Worm (Caenorhabditis elegans) whole organism, L1 larva: ENCODE results near the gene qns-1.

ENCODE experiments used
- C04F5.9 ChIP-seq: sonication (generic microtip); optimal IDR thresholded peaks from 2 replicates; lab custom pipeline; 2016; ENCODE audit warnings: missing genetic modification characterization, missing compliant biosample characterization
- C16A3.4 ChIP-seq: fragments of 150-350 bp; optimal IDR thresholded peaks from 2 replicates; lab custom pipeline; 2014; ENCODE audit warnings: missing biosample characterization, missing genetic modification characterization
- F16B12.6 ChIP-seq: fragments of 150-350 bp; optimal IDR thresholded peaks from 2 replicates; lab custom pipeline; 2014; ENCODE audit warnings: missing biosample characterization, missing genetic modification characterization
- aha-1 ChIP-seq: fragments of 150-350 bp; optimal IDR thresholded peaks from 2 replicates; lab custom pipeline; 2014; ENCODE audit warnings: missing biosample characterization, missing genetic modification characterization
- aly-2 ChIP-seq: fragments of 150-350 bp; optimal IDR thresholded peaks from 2 replicates; lab custom pipeline; 2014; ENCODE audit warnings: missing biosample characterization, missing genetic modification characterization
- efl-1 ChIP-seq, 4 experiments: fragments of 150-350 bp; optimal IDR thresholded peaks in 3 of 4; peaks in 1 of 4; 1 replicate in 1 of 4; 2 replicates in 3 of 4; lab custom pipeline; 2014; ENCODE audit warnings: missing biosample characterization in 2 of 4, missing genetic modification characterization in 2 of 4, missing genetic modification reagents in 2 of 4
- egl-27 ChIP-seq, 2 experiments: fragments of 150-350 bp in 1 of 2; sonication (generic microtip); optimal IDR thresholded peaks; 3 replicates each; lab custom pipeline; 2017 to 2018; ENCODE audit warnings: missing biosample characterization in 2 of 2, missing genetic modification characterization in 2 of 2, missing genetic modification reagents in 2 of 2
- elt-2 ChIP-seq: sonication (generic microtip); optimal IDR thresholded peaks from 2 replicates; lab custom pipeline; 2016; ENCODE audit warnings: missing genetic modification characterization, mild to moderate bottlenecking, inconsistent platforms, missing compliant biosample characterization, missing genetic modification reagents
- elt-3 ChIP-seq, 6 experiments: fragments of 150-350 bp in 1 of 6; sonication (generic microtip); optimal IDR thresholded peaks; 2 replicates each; lab custom pipeline; 2017 to 2018; ENCODE audit warnings: missing biosample characterization in 6 of 6, missing genetic modification characterization in 6 of 6, inconsistent platforms in 1 of 6
- fkh-4 ChIP-seq: sonication (generic microtip); optimal IDR thresholded peaks from 2 replicates; lab custom pipeline; 2016; ENCODE audit warnings: missing compliant biosample characterization, missing genetic modification characterization, borderline replicate concordance
- hpl-2 ChIP-seq: fragments of 150-350 bp; optimal IDR thresholded peaks from 2 replicates; lab custom pipeline; 2014; ENCODE audit warnings: missing biosample characterization, missing genetic modification reagents, missing genetic modification characterization
- jun-1 ChIP-seq: fragments of 150-350 bp; optimal IDR thresholded peaks from 2 replicates; lab custom pipeline; 2014; ENCODE audit warnings: missing biosample characterization, missing genetic modification reagents, missing genetic modification characterization
- lin-13 ChIP-seq: fragments of 150-350 bp; optimal IDR thresholded peaks from 2 replicates; lab custom pipeline; 2014; ENCODE audit warnings: missing biosample characterization, missing genetic modification reagents, missing genetic modification characterization
- lin-35 ChIP-seq, 2 experiments: fragments of 150-350 bp; optimal IDR thresholded peaks; 2 replicates each; lab custom pipeline; 2014; ENCODE audit warnings: missing biosample characterization in 2 of 2, missing genetic modification characterization in 2 of 2, missing genetic modification reagents in 2 of 2
- lir-3 ChIP-seq: sonication (generic microtip); optimal IDR thresholded peaks from 2 replicates; lab custom pipeline; 2016; ENCODE audit warnings: mild to moderate bottlenecking, missing genetic modification characterization, moderate library complexity, missing compliant biosample characterization; ENCODE audit not compliant: poor library complexity
- mef-2 ChIP-seq: fragments of 150-350 bp; optimal IDR thresholded peaks from 2 replicates; lab custom pipeline; 2014; ENCODE audit warnings: missing biosample characterization, missing genetic modification characterization
- mep-1 ChIP-seq: fragments of 150-350 bp; optimal IDR thresholded peaks from 2 replicates; lab custom pipeline; 2014; ENCODE audit warnings: missing biosample characterization, missing genetic modification characterization
- nhr-12 ChIP-seq: sonication (generic microtip); optimal IDR thresholded peaks from 2 replicates; lab custom pipeline; 2017; ENCODE audit warnings: missing biosample characterization, missing genetic modification characterization
- nhr-20 ChIP-seq: sonication (generic microtip); optimal IDR thresholded peaks from 2 replicates; lab custom pipeline; 2016; ENCODE audit warnings: mild to moderate bottlenecking, missing genetic modification characterization, missing compliant biosample characterization
- nhr-71 ChIP-seq: sonication (generic microtip); optimal IDR thresholded peaks from 2 replicates; lab custom pipeline; 2016; ENCODE audit warnings: mild to moderate bottlenecking, missing genetic modification characterization, moderate library complexity, missing compliant biosample characterization
- nhr-85 ChIP-seq: sonication (generic microtip); peaks from one replicate; lab custom pipeline; 2016; ENCODE audit warnings: missing genetic modification characterization, inconsistent platforms, missing compliant biosample characterization
- nhr-90 ChIP-seq: sonication (generic microtip); optimal IDR thresholded peaks from 2 replicates; lab custom pipeline; 2016; ENCODE audit warnings: mild to moderate bottlenecking, missing genetic modification characterization, missing compliant biosample characterization; ENCODE audit not compliant: poor library complexity
- skn-1 ChIP-seq: fragments of 150-350 bp; optimal IDR thresholded peaks from 2 replicates; lab custom pipeline; 2014; ENCODE audit warnings: missing biosample characterization, missing genetic modification characterization
- sox-4 ChIP-seq: sonication (generic microtip); optimal IDR thresholded peaks from 2 replicates; lab custom pipeline; 2016; ENCODE audit warnings: missing genetic modification characterization, missing compliant biosample characterization
- sup-37 ChIP-seq: fragments of 200-800 bp; sonication (Bioruptor generic); optimal IDR thresholded peaks from 2 replicates; lab custom pipeline; 2018; ENCODE audit warnings: mild to moderate bottlenecking, missing genetic modification characterization, missing compliant biosample characterization
- swsn-7 ChIP-seq: sonication (generic microtip); optimal IDR thresholded peaks from 2 replicates; lab custom pipeline; 2016; ENCODE audit warnings: missing genetic modification characterization, missing compliant biosample characterization
- unc-130 ChIP-seq: fragments of 150-350 bp; optimal IDR thresholded peaks from 2 replicates; lab custom pipeline; 2017; ENCODE audit warnings: missing biosample characterization, missing genetic modification characterization, inconsistent platforms
- unc-62 ChIP-seq: fragments of 150-350 bp; optimal IDR thresholded peaks from 2 replicates; lab custom pipeline; 2014; ENCODE audit warnings: missing biosample characterization, missing genetic modification reagents, missing genetic modification characterization
- xbp-1 ChIP-seq: sonication (generic microtip); optimal IDR thresholded peaks from 2 replicates; lab custom pipeline; 2016; ENCODE audit warnings: missing genetic modification characterization, missing compliant biosample characterization
- ztf-11 ChIP-seq, 2 experiments: sonication (generic microtip); optimal IDR thresholded peaks; 2 replicates each; lab custom pipeline; 2016 to 2017; ENCODE audit warnings: missing genetic modification characterization in 2 of 2, missing biosample characterization in 1 of 2, missing compliant biosample characterization in 1 of 2

qns-1 gene

DNA sequence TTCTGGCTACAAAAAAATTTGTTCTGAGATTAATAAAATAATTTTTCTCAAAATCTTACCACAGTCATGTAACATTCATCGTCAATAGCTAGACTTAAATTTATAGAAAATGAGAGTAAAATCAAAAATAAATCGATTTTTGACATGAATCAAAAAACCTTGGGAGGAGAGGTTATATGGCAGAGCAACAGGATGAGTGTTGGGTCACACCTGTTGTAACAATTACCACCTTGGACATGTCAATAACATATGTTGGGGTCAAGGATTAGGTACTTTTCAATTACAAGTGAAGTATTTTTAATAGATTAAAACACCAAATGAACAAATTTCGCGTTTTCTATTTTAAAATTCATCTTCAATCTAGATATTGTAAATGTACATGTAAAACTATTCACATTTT is 22.6 kb upstream of the qns-1 start, which contains the start of gene lipl-7:
lipl-7 (minus strand) TSS at position 165 of the 400 bp plus-strand sequence.
- TF ChIP-seq nhr-85 (tag; lab: Kevin White, UChicago): peak; percentile 53
- no peak for TF ChIP-seq unc-130 (tag; lab: Kevin White, UChicago)
- peak; percentile 11 for TF ChIP-seq nhr-71 (tag; lab: Kevin White, UChicago)
- TF ChIP-seq, all 84 proteins: peak for 2

DNA sequence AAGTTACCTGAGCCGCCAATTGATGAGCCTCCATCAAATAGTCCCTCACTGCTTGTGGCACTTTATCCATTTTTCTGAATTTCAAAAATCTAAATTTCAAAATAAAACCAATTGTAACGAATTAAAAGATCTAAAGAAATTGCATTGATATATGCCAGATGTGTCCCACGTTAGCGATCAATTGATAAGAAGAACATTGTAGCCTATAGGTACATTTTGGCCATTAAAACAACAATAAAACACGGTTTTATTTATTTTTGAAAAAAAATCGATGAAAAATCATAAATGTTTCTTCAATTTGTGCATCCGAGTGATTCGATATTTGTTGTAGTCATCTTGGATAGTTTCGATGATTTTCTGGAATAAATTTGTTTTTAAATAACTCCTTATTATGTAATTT is 19.9 kb upstream of the qns-1 start, which contains the start of gene ech-8:
ech-8 (minus strand) TSS at position 132 of the 400 bp plus-strand sequence.
- TF ChIP-seq skn-1: no peak
- TF ChIP-seq xbp-1: no peak
- no peak for TF ChIP-seq aha-1 (tag; lab: Kevin White, UChicago)
- TF ChIP-seq egl-27 (tag; optimal IDR thresholded peaks at IDR 0.05; lab: Kevin White, UChicago): no peak
- TF ChIP-seq nhr-20 (tag; lab: Kevin White, UChicago): peak; percentile 13
- TF ChIP-seq elt-3 (tag; optimal IDR thresholded peaks at IDR 0.05; lab: Kevin White, UChicago): peak in 1 of 6 experiments; percentile 5

DNA sequence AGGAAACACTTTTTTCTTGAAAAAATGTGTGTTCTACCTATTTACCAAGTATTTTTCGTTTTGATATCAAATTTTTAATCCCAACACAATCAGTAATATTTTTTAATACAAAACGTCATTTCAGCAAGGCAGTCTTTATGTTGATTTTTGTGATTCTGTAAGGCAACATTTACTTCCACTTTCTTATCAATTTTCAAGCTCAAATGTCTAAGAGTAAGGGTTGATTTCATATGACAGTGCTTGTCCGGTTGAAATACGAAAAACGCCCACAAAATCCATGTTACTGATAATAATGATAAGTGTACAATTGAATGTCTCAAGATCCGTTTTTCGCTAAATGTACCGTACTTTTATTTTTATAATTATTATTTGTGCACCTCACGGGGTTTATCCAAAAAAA is 17.0 kb upstream of the qns-1 start:
- TF ChIP-seq elt-2: peak; percentile 68
- no peak for TF ChIP-seq hpl-2 (GFP tag; lab: Kevin White, UChicago)
- peak; percentile 32 for TF ChIP-seq jun-1 (tag; lab: Kevin White, UChicago)

DNA sequence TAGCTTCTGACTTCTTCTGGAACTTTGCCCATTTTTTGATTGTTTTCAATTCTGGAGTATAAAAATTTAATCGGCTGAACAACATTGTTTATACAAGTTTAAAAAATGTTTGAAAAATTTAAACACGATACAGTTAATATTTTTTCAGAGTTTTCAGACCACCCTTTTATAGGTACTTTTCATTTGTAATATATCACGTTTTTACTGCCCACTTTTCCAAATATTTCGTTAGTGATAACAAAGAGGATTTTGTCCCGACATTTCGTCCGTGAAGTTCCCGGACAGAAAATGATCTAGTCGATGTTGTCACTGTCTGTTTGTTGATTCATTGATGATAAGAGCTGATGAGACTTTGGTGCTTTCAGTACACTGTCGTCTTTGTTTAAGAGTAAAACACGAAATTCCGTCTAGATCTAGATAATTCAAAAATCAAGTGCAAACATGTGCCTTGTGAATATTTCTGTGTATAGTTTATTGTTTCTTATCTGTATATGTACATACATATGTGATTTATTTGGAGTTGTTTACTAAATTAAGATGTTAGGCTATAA is 16.2 kb upstream of the qns-1 start, which contains the start of gene ech-9:
ech-9 (minus strand) TSS at position 51 of the 551 bp plus-strand sequence.
- no peak for TF ChIP-seq C16A3.4 (tag; lab: Kevin White, UChicago)
- peak; percentile 39 for TF ChIP-seq elt-2
- TF ChIP-seq, all 84 proteins: peak for 1

DNA sequence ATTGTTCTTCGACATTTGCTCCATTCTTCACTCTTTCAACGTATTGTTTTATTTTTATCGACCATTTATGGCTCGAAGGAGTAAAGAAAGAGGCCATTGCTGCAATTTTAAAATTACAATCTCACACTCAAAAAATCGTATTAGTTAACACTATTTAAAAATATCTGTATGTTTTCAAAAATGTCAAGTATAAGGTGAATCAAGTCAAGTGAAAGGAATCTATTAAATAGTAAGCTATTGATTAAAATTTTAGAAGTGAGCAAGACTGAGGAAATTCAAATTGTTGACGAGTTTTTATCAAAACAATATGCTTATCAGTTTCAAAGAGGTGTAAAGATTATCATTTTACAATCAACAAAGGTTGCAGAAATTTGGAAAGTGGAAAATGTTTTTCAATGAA is 13.3 kb upstream of the qns-1 start, which contains the start of gene F01G10.4:
F01G10.4 (minus strand) TSS at position 101 of the 400 bp plus-strand sequence.
- TF ChIP-seq lin-13 (GFP tag; lab: Kevin White, UChicago) (no peak), jun-1 (tag; lab: Kevin White, UChicago) (no peak), efl-1 (optimal IDR thresholded peaks at IDR 0.05; lab: Kevin White, UChicago) (no peak), efl-1 (GFP tag; optimal IDR thresholded peaks at IDR 0.05 in 1 of 2; lab: Kevin White, UChicago) (no peak), mep-1 (tag; lab: Kevin White, UChicago) (no peak), aly-2 (tag; lab: Kevin White, UChicago) (no peak), nhr-90 (tag; lab: Kevin White, UChicago) (no peak), lir-3 (no peak), unc-62 (no peak), nhr-20 (tag; lab: Kevin White, UChicago) (no peak), sup-37 (GFP tag; lab: Kevin White, UChicago) (no peak), nhr-71 (tag; lab: Kevin White, UChicago) (no peak), F16B12.6 (tag; lab: Kevin White, UChicago) (no peak), C04F5.9 (no peak), C16A3.4 (tag; lab: Kevin White, UChicago) (no peak), lin-35 (GFP tag; optimal IDR thresholded peaks at IDR 0.05; lab: Kevin White, UChicago) (no peak), sox-4 (tag; lab: Kevin White, UChicago) (no peak)

DNA sequence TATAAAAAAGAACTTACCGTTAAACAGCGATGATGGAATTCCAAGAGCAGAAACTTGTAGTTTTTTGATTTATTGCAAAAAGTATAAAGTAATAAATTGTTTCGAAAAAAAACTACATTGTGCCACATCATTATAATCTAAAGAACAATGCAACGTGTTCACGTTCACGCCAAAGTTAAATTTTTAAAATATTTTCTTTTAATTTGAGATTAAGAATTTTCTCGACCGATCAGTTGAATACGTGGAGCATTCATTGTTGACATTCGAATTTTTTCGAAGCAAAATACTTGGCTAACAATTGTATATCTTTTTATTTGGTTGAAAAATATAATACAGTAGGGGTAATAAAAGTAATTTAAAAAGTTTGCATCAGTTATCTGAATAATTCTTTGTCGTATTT is 11.9 kb upstream of the qns-1 start, which contains the start of gene F01G10.5:
F01G10.5 (minus strand) TSS at position 101 of the 400 bp plus-strand sequence.
- TF ChIP-seq fkh-4 (tag; lab: Kevin White, UChicago) (no peak), nhr-12 (tag; lab: Kevin White, UChicago) (no peak)

DNA sequence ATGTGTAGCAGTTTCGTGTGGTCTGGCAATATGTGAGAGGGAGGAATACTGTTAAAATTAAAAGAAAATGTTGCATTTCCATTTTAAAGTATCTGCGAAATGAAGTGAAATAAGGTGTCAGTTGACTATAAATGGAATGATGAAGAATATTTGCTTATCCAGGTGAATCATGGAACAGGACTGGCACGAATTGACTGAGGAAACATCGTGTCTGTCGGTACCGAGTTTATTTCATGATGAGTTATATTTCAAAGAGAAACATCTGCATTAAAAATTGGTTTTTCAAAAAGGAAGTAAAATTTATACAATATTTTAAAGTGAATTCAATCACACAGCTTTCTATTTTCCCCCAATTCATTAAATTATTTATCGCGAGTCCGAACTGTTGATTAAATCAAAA is 8.4 kb upstream of the qns-1 start, which contains the start of gene F01G10.6:
F01G10.6 (minus strand) TSS at position 101 of the 400 bp plus-strand sequence.
- TF ChIP-seq mef-2 (tag; lab: Kevin White, UChicago) (no peak), swsn-7 (tag; lab: Kevin White, UChicago) (no peak), skn-1 (no peak), ztf-11 (tag; optimal IDR thresholded peaks at IDR 0.05; lab: Kevin White, UChicago) (no peak)
